Worm (Caenorhabditis elegans): ENCODE results near the gene cyn-7.

The cyn-7 gene

DNA sequence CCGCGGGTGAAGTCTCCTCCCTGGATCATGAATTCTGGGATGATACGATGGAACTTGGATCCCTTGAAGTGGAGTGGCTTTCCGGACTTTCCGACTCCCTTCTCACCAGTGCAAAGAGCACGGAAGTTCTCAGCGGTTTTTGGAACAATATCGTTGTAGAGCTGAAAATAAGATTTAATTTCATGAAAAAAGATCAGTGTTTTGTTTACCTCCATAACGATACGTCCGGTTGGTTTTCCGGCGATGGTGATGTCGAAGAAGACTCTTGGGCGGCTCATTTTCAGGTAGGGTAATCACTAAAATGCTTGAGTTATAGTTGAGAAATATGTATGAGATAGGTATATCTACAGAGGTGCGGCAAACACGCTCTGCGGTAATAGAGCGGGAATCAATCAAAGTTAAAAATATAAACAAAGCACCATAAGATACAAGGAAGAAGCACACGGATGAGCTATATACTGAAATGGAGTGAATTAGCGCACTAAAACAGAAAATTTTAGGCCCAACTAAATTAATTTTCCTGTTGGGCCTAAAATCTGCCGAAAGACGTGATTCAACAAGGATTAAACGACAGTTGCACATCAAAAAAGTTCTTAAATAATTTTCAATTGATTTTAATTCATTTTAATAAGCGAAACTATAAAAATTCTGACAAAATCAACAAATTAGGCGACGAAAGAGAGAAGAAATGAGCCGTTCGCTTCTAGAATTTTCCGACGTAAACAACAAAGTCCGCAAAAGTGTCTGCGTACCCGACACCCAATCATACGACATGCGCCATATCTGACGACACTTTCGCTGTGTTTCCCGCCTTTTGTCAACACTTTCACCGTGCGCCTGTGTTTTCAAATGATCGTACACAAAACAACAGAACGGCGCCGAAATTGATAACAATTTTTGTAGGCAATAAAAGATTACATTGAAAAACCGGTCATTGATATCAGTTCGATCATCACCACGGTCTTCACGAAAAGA, at the start of gene cyn-7, which contains the start of gene bath-36 (continued):
- TF ChIP-seq B0336.3 (GFP tag; IDR thresholded peaks at IDR 0.05) (peak; percentile 55; the same call in 1 of the 2 replicates), lin-26 (GFP tag; IDR thresholded peaks at IDR 0.05) (peak; percentile 34; the same call in 1 of the 2 replicates), ztf-18 (tag; optimal IDR thresholded peaks at IDR 0.05) (no peak), let-607 (tag; optimal IDR thresholded peaks at IDR 0.05) (peak in 1 of 2 experiments; percentile 63), dox-1 (GFP tag; IDR thresholded peaks at IDR 0.05) (peak; percentile 68), mxl-1 (tag; optimal IDR thresholded peaks at IDR 0.05) (no peak), repo-1 (tag; optimal IDR thresholded peaks at IDR 0.05) (peak; percentile 14), lag-1 (GFP tag; IDR thresholded peaks at IDR 0.05) (no peak), lsl-1 (GFP tag; optimal IDR thresholded peaks at IDR 0.05) (peak; percentile 49), snpc-1.3 (tag; optimal IDR thresholded peaks at IDR 0.05; ENCODE audit: insufficient read depth) (peak; percentile 38), ceh-58 (GFP tag; IDR thresholded peaks at IDR 0.05) (no peak), pbrm-1 (GFP tag; IDR thresholded peaks at IDR 0.05) (peak; percentile 81), ztf-6 (GFP tag; IDR thresholded peaks at IDR 0.05) (no peak), athp-1 (tag; optimal IDR thresholded peaks at IDR 0.05) (no peak), Y53G8AR.9 (GFP tag; conservative IDR thresholded peaks at IDR 0.05) (0 out of 2 replicates have a peak, but pooled peaks have one; percentile 7), dpl-1 (GFP tag; optimal IDR thresholded peaks at IDR 0.05) (peak; percentile 52), ceh-27 (GFP tag; optimal IDR thresholded peaks at IDR 0.05) (no peak), Y56A3A.18 (GFP tag; IDR thresholded peaks at IDR 0.05) (no peak), bed-1 (GFP tag; IDR thresholded peaks at IDR 0.05) (no peak), C17E4.6 (GFP tag; IDR thresholded peaks at IDR 0.05) (0 out of 2 replicates have a peak, but pooled peaks have one; percentile 26), K11D2.4 (GFP tag; IDR thresholded peaks at IDR 0.05) (peak; percentile 71; the same call in 1 of the 2 replicates), ZK185.1 (tag; optimal IDR thresholded peaks at IDR 0.05; ENCODE audit: poor library complexity, severe bottlenecking) (peak; percentile 72), Y95B8A.8 (GFP tag; IDR thresholded peaks at IDR 0.05) (0 out of 2 replicates have a peak, but pooled peaks have one; percentile 26), tbx-9 (tag; optimal IDR thresholded peaks at IDR 0.05; ENCODE audit: borderline replicate concordance) (no peak), egl-44 (GFP tag; IDR thresholded peaks at IDR 0.05) (no peak), rec-8 (tag; optimal IDR thresholded peaks at IDR 0.05) (no peak), ceh-40 (GFP tag; IDR thresholded peaks at IDR 0.05) (no peak), tbp1 (GFP tag; optimal IDR thresholded peaks at IDR 0.05) (peak; percentile 54), pha-4 (tag; optimal IDR thresholded peaks at IDR 0.05) (peak; percentile 36), atf-7 (tag; optimal IDR thresholded peaks at IDR 0.05) (peak; percentile 28), lin-54 (GFP tag; optimal IDR thresholded peaks at IDR 0.05) (peak; percentile 83), ets-4 (GFP tag; optimal IDR thresholded peaks at IDR 0.05) (peak; percentile 10), F57A8.1 (GFP tag; optimal IDR thresholded peaks at IDR 0.05) (no peak), rpc-1 (optimal IDR thresholded peaks at IDR 0.05) (peak; percentile 28), rpc-1 (tag; optimal IDR thresholded peaks at IDR 0.05) (no peak), ceh-91 (GFP tag; IDR thresholded peaks at IDR 0.05) (peak; percentile 66), snpc-4 (GFP tag; optimal IDR thresholded peaks at IDR 0.05) (no peak), snpc-4 (tag; optimal IDR thresholded peaks at IDR 0.05) (peak in 2 of 4 experiments; percentile 68 to 71), snpc-3.4 (tag; optimal IDR thresholded peaks at IDR 0.05) (peak; percentile 76), efl-1 (GFP tag; optimal IDR thresholded peaks at IDR 0.05) (peak; percentile 73), xnd-1 (tag; optimal IDR thresholded peaks at IDR 0.05) (peak; percentile 65), ama-1 (optimal IDR thresholded peaks at IDR 0.05) (no peak), ama-1 (GFP tag; optimal IDR thresholded peaks at IDR 0.05) (no peak), egl-18 (GFP tag; IDR thresholded peaks at IDR 0.05) (no peak), cebp-1 (GFP tag; IDR thresholded peaks at IDR 0.05) (no peak; the same call in 1 of the 2 replicates), cebp-1 (tag; optimal IDR thresholded peaks at IDR 0.05) (peak; percentile 61)

All from whole organism, young adult.